Fruit fly (Drosophila melanogaster) whole organism, prepupa: Measurements from ENCODE around the gene Mettl5.

Source experiments
- CG10669 ChIP-seq: fragments of 200-800 bp; sonication (Bioruptor generic); optimal IDR thresholded peaks from 3 replicates; lab custom pipeline; 2018; ENCODE audit warnings: missing biosample characterization, mild to moderate bottlenecking, missing genetic modification characterization, moderate library complexity
- CG11762 ChIP-seq: fragments of 200-800 bp; sonication (Bioruptor generic); optimal IDR thresholded peaks from 3 replicates; lab custom pipeline; 2016; ENCODE audit warnings: missing biosample characterization, missing genetic modification characterization; ENCODE audit not compliant: insufficient read depth
- CG16779 ChIP-seq: fragments of 200-800 bp; sonication (Bioruptor generic); optimal IDR thresholded peaks from 3 replicates; lab custom pipeline; 2017; ENCODE audit warnings: missing biosample characterization, mild to moderate bottlenecking, missing genetic modification characterization
- CG3032 ChIP-seq: fragments of 200-800 bp; optimal IDR thresholded peaks from 2 replicates; lab custom pipeline; 2019; ENCODE audit warnings: missing biosample characterization, mild to moderate bottlenecking, missing genetic modification characterization, moderate library complexity
- CG31627 ChIP-seq: fragments of 200-800 bp; sonication (Bioruptor generic); optimal IDR thresholded peaks from 3 replicates; lab custom pipeline; 2016; ENCODE audit warnings: missing biosample characterization, missing genetic modification characterization
- CG32006 ChIP-seq: fragments of 200-800 bp; sonication (Bioruptor generic); optimal IDR thresholded peaks from 3 replicates; lab custom pipeline; 2017; ENCODE audit warnings: missing biosample characterization, mild to moderate bottlenecking, missing genetic modification characterization
- CG3919 ChIP-seq: fragments of 200-800 bp; sonication (Bioruptor generic); optimal IDR thresholded peaks from 3 replicates; lab custom pipeline; 2016; ENCODE audit warnings: missing biosample characterization, missing genetic modification characterization
- CG4318 ChIP-seq: fragments of 200-800 bp; sonication (Bioruptor generic); optimal IDR thresholded peaks from 3 replicates; lab custom pipeline; 2017; ENCODE audit warnings: missing biosample characterization, mild to moderate bottlenecking, missing genetic modification characterization
- CG6163 ChIP-seq: fragments of 200-800 bp; sonication (Bioruptor generic); IDR thresholded peaks from 3 replicates; pipeline ENCODE4 v1.3.6; 2022; ENCODE audit warnings: missing biosample characterization, missing genetic modification characterization
- CG6276 ChIP-seq: fragments of 200-800 bp; sonication (Bioruptor generic); optimal IDR thresholded peaks from 2 replicates; lab custom pipeline; 2017; ENCODE audit warnings: missing biosample characterization, mild to moderate bottlenecking, missing genetic modification characterization
- CG6792 ChIP-seq: fragments of 200-800 bp; sonication (Bioruptor generic); optimal IDR thresholded peaks from 3 replicates; lab custom pipeline; 2016; ENCODE audit warnings: missing biosample characterization, missing genetic modification characterization
- CG6808 ChIP-seq: fragments of 200-800 bp; sonication (Bioruptor generic); optimal IDR thresholded peaks from 3 replicates; lab custom pipeline; 2017; ENCODE audit warnings: missing biosample characterization, missing genetic modification characterization, mild to moderate bottlenecking, moderate library complexity, missing genetic modification reagents
- CG7368 ChIP-seq: fragments of 200-800 bp; sonication (Bioruptor generic); optimal IDR thresholded peaks from 3 replicates; lab custom pipeline; 2016; ENCODE audit warnings: missing biosample characterization, missing genetic modification characterization
- CG8119 ChIP-seq: fragments of 200-800 bp; sonication (Bioruptor generic); IDR thresholded peaks from 3 replicates; pipeline ENCODE4 v1.3.6; 2022; ENCODE audit warnings: missing biosample characterization, missing genetic modification characterization
- CG9139 ChIP-seq: fragments of 200-800 bp; sonication (Bioruptor generic); optimal IDR thresholded peaks from 3 replicates; lab custom pipeline; 2017; ENCODE audit warnings: missing biosample characterization, mild to moderate bottlenecking, missing genetic modification characterization
- Eip78C ChIP-seq: fragments of 200-800 bp; sonication (Bioruptor generic); peaks from one replicate; lab custom pipeline; 2016; ENCODE audit warnings: missing biosample characterization, missing genetic modification characterization
- Eip93F ChIP-seq: fragments of 200-800 bp; sonication (Bioruptor generic); optimal IDR thresholded peaks from 2 replicates; lab custom pipeline; 2016; ENCODE audit warnings: missing biosample characterization, mild to moderate bottlenecking, missing genetic modification characterization
- Ets21C ChIP-seq: fragments of 200-800 bp; sonication (Bioruptor generic); optimal IDR thresholded peaks from 3 replicates; lab custom pipeline; 2016; ENCODE audit warnings: missing biosample characterization, missing genetic modification characterization
- Ets96B ChIP-seq: fragments of 200-800 bp; optimal IDR thresholded peaks from 2 replicates; lab custom pipeline; 2019; ENCODE audit warnings: missing biosample characterization, mild to moderate bottlenecking, missing genetic modification characterization, moderate library complexity
- Gug ChIP-seq: fragments of 200-800 bp; sonication (Bioruptor generic); IDR thresholded peaks from 2 replicates; pipeline ENCODE4 v1.3.6; 2022; ENCODE audit warnings: missing biosample characterization, missing genetic modification characterization
- Hr39 ChIP-seq: fragments of 200-800 bp; sonication (Bioruptor generic); optimal IDR thresholded peaks from 2 replicates; lab custom pipeline; 2016; ENCODE audit warnings: missing biosample characterization, missing genetic modification characterization
- OdsH ChIP-seq: fragments of 200-800 bp; sonication (Bioruptor generic); optimal IDR thresholded peaks from 3 replicates; lab custom pipeline; 2016; ENCODE audit warnings: missing biosample characterization, missing genetic modification characterization
- Smox ChIP-seq: fragments of 200-800 bp; sonication (Bioruptor generic); optimal IDR thresholded peaks from 3 replicates; lab custom pipeline; 2016; ENCODE audit warnings: missing biosample characterization, missing genetic modification characterization
- Sox102F ChIP-seq: fragments of 200-800 bp; sonication (Bioruptor generic); optimal IDR thresholded peaks from 2 replicates; lab custom pipeline; 2016; ENCODE audit warnings: missing biosample characterization, mild to moderate bottlenecking, missing genetic modification characterization
- Sox14 ChIP-seq: fragments of 200-800 bp; sonication (Bioruptor generic); optimal IDR thresholded peaks from 3 replicates; lab custom pipeline; 2016; ENCODE audit warnings: missing biosample characterization, missing genetic modification characterization
- Sox15 ChIP-seq: fragments of 200-800 bp; sonication (Bioruptor generic); optimal IDR thresholded peaks from 3 replicates; lab custom pipeline; 2016; ENCODE audit warnings: missing biosample characterization, missing genetic modification characterization
- achi ChIP-seq: fragments of 200-800 bp; sonication (Bioruptor generic); optimal IDR thresholded peaks from 3 replicates; lab custom pipeline; 2016; ENCODE audit warnings: missing biosample characterization, missing genetic modification characterization
- acj6 ChIP-seq: fragments of 200-800 bp; sonication (Bioruptor generic); optimal IDR thresholded peaks from 3 replicates; lab custom pipeline; 2016; ENCODE audit warnings: missing biosample characterization, missing genetic modification characterization
- cyc ChIP-seq: fragments of 200-800 bp; sonication (Bioruptor generic); optimal IDR thresholded peaks from 3 replicates; lab custom pipeline; 2016; ENCODE audit warnings: missing biosample characterization, missing genetic modification characterization
- dac ChIP-seq: fragments of 200-800 bp; sonication (Bioruptor generic); optimal IDR thresholded peaks from 2 replicates; lab custom pipeline; 2017; ENCODE audit warnings: missing biosample characterization, mild to moderate bottlenecking, missing genetic modification characterization
- eg ChIP-seq: fragments of 200-800 bp; sonication (Bioruptor generic); IDR thresholded peaks from 3 replicates; pipeline ENCODE4 v1.3.6; 2022; ENCODE audit warnings: missing biosample characterization, missing genetic modification characterization
- esn ChIP-seq: fragments of 200-800 bp; sonication (Bioruptor generic); optimal IDR thresholded peaks from 2 replicates; lab custom pipeline; 2016; ENCODE audit warnings: missing biosample characterization, mild to moderate bottlenecking, missing genetic modification characterization, moderate library complexity
- fd59A ChIP-seq: fragments of 200-800 bp; sonication (Bioruptor generic); optimal IDR thresholded peaks from 2 replicates; lab custom pipeline; 2017; ENCODE audit warnings: missing biosample characterization, mild to moderate bottlenecking, missing genetic modification characterization, missing genetic modification reagents
- fd85E ChIP-seq: fragments of 200-800 bp; sonication (Bioruptor generic); optimal IDR thresholded peaks from 3 replicates; lab custom pipeline; 2016; ENCODE audit warnings: missing biosample characterization, missing genetic modification characterization
- net ChIP-seq: fragments of 200-800 bp; sonication (Bioruptor generic); optimal IDR thresholded peaks from 3 replicates; lab custom pipeline; 2016; ENCODE audit warnings: missing biosample characterization, missing genetic modification characterization
- pdm3 ChIP-seq: fragments of 200-800 bp; sonication (Bioruptor generic); optimal IDR thresholded peaks from 3 replicates; lab custom pipeline; 2016; ENCODE audit warnings: missing biosample characterization, missing genetic modification characterization
- salr ChIP-seq, 2 experiments: fragments of 200-800 bp; sonication (Bioruptor generic); optimal IDR thresholded peaks; 3 replicates each; lab custom pipeline; 2016 to 2018; ENCODE audit warnings: missing biosample characterization in 2 of 2, missing genetic modification characterization in 2 of 2, mild to moderate bottlenecking in 1 of 2
- spab ChIP-seq: fragments of 200-800 bp; sonication (Bioruptor generic); optimal IDR thresholded peaks from 2 replicates; lab custom pipeline; 2017; ENCODE audit warnings: missing biosample characterization, mild to moderate bottlenecking, missing genetic modification characterization, missing genetic modification reagents
- ss ChIP-seq, 2 experiments: fragments of 200-800 bp; sonication (Bioruptor generic); optimal IDR thresholded peaks; 2 replicates in 1 of 2; 3 replicates in 1 of 2; lab custom pipeline; 2017 to 2018; ENCODE audit warnings: mild to moderate bottlenecking in 2 of 2, missing biosample characterization in 2 of 2, missing genetic modification characterization in 2 of 2, moderate library complexity in 1 of 2
- svp ChIP-seq: fragments of 200-800 bp; sonication (Bioruptor generic); peaks from one replicate; lab custom pipeline; 2016; ENCODE audit warnings: missing biosample characterization, missing genetic modification characterization
- topi ChIP-seq: fragments of 200-800 bp; sonication (Bioruptor generic); optimal IDR thresholded peaks from 3 replicates; lab custom pipeline; 2016; ENCODE audit warnings: missing biosample characterization, missing genetic modification characterization
- vri ChIP-seq: fragments of 200-800 bp; sonication (Bioruptor generic); optimal IDR thresholded peaks from 3 replicates; lab custom pipeline; 2016; ENCODE audit warnings: missing biosample characterization, mild to moderate bottlenecking, missing genetic modification characterization

Gene Mettl5

DNA sequence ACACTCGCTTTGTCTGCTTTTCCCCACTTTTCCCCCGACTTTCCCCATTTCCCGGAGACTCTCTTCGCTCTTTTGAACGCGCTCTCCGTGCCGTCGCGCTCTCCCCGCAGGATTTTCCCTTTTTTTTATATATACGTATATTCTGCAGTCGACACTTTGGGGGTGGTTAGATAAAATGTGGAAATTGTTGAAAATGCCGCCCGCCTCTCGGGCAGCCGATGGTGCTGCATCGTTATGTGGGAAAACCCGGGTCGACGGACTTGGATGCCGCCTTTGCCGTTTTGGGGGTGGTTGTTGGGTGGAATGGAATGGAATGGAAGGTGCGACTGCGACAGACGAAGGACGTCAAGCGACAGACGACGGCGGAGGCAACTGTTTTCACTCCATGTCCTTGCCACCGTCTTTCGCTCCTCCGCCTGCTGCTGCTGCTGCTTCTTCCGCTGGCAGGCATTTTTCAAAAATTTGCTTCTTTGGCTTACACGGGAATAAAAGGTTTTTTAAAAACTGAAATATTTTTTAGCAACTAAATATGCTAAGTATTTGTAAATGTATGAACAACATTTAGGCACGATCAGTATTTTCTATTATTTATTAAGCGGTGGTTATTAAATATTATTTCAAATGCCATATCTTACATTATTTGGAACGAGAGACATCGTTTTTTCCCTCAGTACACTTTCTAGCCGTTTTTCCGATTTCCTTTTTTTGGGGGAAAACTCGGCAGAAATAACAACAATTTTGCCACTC, 32.6 kb upstream of the Mettl5 start:
- TF ChIP-seq CG6792 (GFP tag; lab: Kevin White, UChicago) (no peak), salr (GFP tag; optimal IDR thresholded peaks at IDR 0.05; lab: Kevin White, UChicago) (no peak), ss (GFP tag; optimal IDR thresholded peaks at IDR 0.05; lab: Kevin White, UChicago) (no peak), Ets21C (GFP tag; lab: Kevin White, UChicago) (no peak), dac (no peak), Ets96B (tag; lab: Kevin White, UChicago) (peak; percentile 28), Sox14 (GFP tag; lab: Kevin White, UChicago) (no peak), CG7368 (no peak), Smox (GFP tag; lab: Kevin White, UChicago) (no peak), esn (peak; percentile 9), CG9139 (GFP tag; lab: Kevin White, UChicago) (no peak), CG6276 (GFP tag; lab: Kevin White, UChicago) (no peak), topi (GFP tag; lab: Kevin White, UChicago) (no peak), cyc (GFP tag; lab: Kevin White, UChicago) (no peak), fd85E (no peak), pdm3 (GFP tag; lab: Kevin White, UChicago) (no peak), fd59A (no peak), Eip78C (GFP tag; lab: Kevin White, UChicago) (peak; percentile 48), vri (GFP tag; lab: Kevin White, UChicago) (no peak), Eip93F (no peak), svp (GFP tag; lab: Kevin White, UChicago) (peak; percentile 16), CG3919 (GFP tag; lab: Kevin White, UChicago) (peak; percentile 10), acj6 (GFP tag; lab: Kevin White, UChicago) (no peak), Hr39 (GFP tag; lab: Kevin White, UChicago) (no peak), achi (GFP tag; lab: Kevin White, UChicago) (no peak), OdsH (GFP tag; lab: Kevin White, UChicago) (no peak), CG11762 (GFP tag; lab: Kevin White, UChicago) (no peak), Sox15 (GFP tag; lab: Kevin White, UChicago) (no peak), CG32006 (no peak)

dm6 chr3L:19231608-19232007, 32.0 kb upstream of the Mettl5 start:
- TF ChIP-seq svp (GFP tag; lab: Kevin White, UChicago) (peak; percentile 17), CG10669 (GFP tag; lab: Kevin White, UChicago) (no peak)

- TF ChIP-seq Eip78C (GFP tag; lab: Kevin White, UChicago) (peak; percentile 83), Ets96B (tag; lab: Kevin White, UChicago) (peak; percentile 16), vri (GFP tag; lab: Kevin White, UChicago) (no peak), salr (GFP tag; optimal IDR thresholded peaks at IDR 0.05; lab: Kevin White, UChicago) (peak in 1 of 2 experiments; percentile 77), CG4318 (GFP tag; lab: Kevin White, UChicago) (peak; percentile 38), Hr39 (GFP tag; lab: Kevin White, UChicago) (no peak), eg (GFP tag; lab: Robert Waterston, UW) (peak; percentile 93), Sox102F (no peak), CG32006 (peak; percentile 82), CG6163 (GFP tag; lab: Robert Waterston, UW) (peak; percentile 83), CG6808 (peak; percentile 53), svp (GFP tag; lab: Kevin White, UChicago) (peak; percentile 52), esn (peak; percentile 15), CG10669 (GFP tag; lab: Kevin White, UChicago) (peak; percentile 16), CG31627 (GFP tag; lab: Kevin White, UChicago) (no peak), CG3032 (no peak), spab (GFP tag; lab: Kevin White, UChicago) (no peak), CG16779 (tag; lab: Kevin White, UChicago) (peak; percentile 50), achi (GFP tag; lab: Kevin White, UChicago) (peak; percentile 7), Gug (GFP tag; lab: Robert Waterston, UW) (0 out of 2 replicates have a peak, but pooled peaks have one; percentile 19), CG8119 (GFP tag; lab: Robert Waterston, UW) (peak; percentile 67), net (GFP tag; lab: Kevin White, UChicago) (peak; percentile 47), dac (peak; percentile 54), CG7368 (no peak), Sox15 (GFP tag; lab: Kevin White, UChicago) (no peak), CG6276 (GFP tag; lab: Kevin White, UChicago) (peak; percentile 85), CG3919 (GFP tag; lab: Kevin White, UChicago) (peak; percentile 9)
Measured at dm6 chr3L:19233798-19234781, 29.5 kb upstream of the Mettl5 start.
